Worm (Caenorhabditis elegans) whole organism, L4/young adult: ENCODE measurements around the gene B0454.26.

Experiments used
- W03F9.2 ChIP-seq: fragments of 150-350 bp; optimal IDR thresholded peaks from 2 replicates; lab custom pipeline; 2014; ENCODE audit warnings: missing biosample characterization, missing genetic modification characterization
- dao-5 ChIP-seq: sonication (generic microtip); optimal IDR thresholded peaks from 2 replicates; lab custom pipeline; 2016; ENCODE audit warnings: missing genotype, missing genetic modification characterization, moderate library complexity, missing compliant biosample characterization
- him-1 ChIP-seq: sonication (generic microtip); optimal IDR thresholded peaks from 2 replicates; lab custom pipeline; 2016; ENCODE audit warnings: missing genotype, missing genetic modification reagents, missing genetic modification characterization, missing compliant biosample characterization

- TF ChIP-seq W03F9.2 (tag; lab: Kevin White, UChicago) (no peak), him-1 (tag; lab: Kevin White, UChicago) (no peak), dao-5 (tag; lab: Kevin White, UChicago) (no peak)
Observed at ce11 chrII:3044023-3044422, 5.7 kb upstream of the B0454.26 start, which contains the start of gene sri-29.
